Worm (Caenorhabditis elegans) whole organism, young adult: ENCODE measurements around the gene clec-227.

Experiments
- B0019.2 ChIP-seq: fragments of 200-800 bp; sonication (Bioruptor generic); conservative IDR thresholded peaks from 2 replicates; pipeline ENCODE4 v1.3.6; 2022; ENCODE audit warnings: missing genetic modification reagents, missing genetic modification characterization, missing compliant biosample characterization
- B0035.1 ChIP-seq: sonication (generic microtip); optimal IDR thresholded peaks from 2 replicates; lab custom pipeline; 2016; ENCODE audit warnings: missing genetic modification characterization, mild to moderate bottlenecking, missing compliant biosample characterization, missing genotype, missing genetic modification reagents
- B0261.1 ChIP-seq: sonication (generic microtip); optimal IDR thresholded peaks from 2 replicates; lab custom pipeline; 2016; ENCODE audit warnings: mild to moderate bottlenecking, missing genetic modification characterization, moderate library complexity, missing compliant biosample characterization
- B0336.3 ChIP-seq: fragments of 200-800 bp; sonication (Bioruptor generic); IDR thresholded peaks from 2 replicates; pipeline ENCODE4 v1.3.6; 2022; ENCODE audit warnings: missing genetic modification characterization, missing compliant biosample characterization
- D2030.7 ChIP-seq: fragments of 200-800 bp; sonication (Bioruptor generic); IDR thresholded peaks from 2 replicates; pipeline ENCODE4 v1.3.6; 2022; ENCODE audit warnings: missing genetic modification reagents, missing genetic modification characterization, missing compliant biosample characterization
- F33H1.4 ChIP-seq: fragments of 200-800 bp; sonication (Bioruptor generic); IDR thresholded peaks from 2 replicates; pipeline ENCODE4 v1.3.6; 2022; ENCODE audit warnings: missing genetic modification reagents, missing genetic modification characterization, missing compliant biosample characterization
- F49E8.2 ChIP-seq: sonication (generic microtip); optimal IDR thresholded peaks from 3 replicates; lab custom pipeline; 2017; ENCODE audit warnings: missing genetic modification characterization, mild to moderate bottlenecking, missing compliant biosample characterization, antibody characterized with exemption, moderate library complexity; ENCODE audit not compliant: insufficient read depth
- T07F8.4 ChIP-seq: sonication (generic microtip); optimal IDR thresholded peaks from 2 replicates; lab custom pipeline; 2016; ENCODE audit warnings: mild to moderate bottlenecking, missing genetic modification characterization, moderate library complexity, missing compliant biosample characterization
- Y53F4B.3 ChIP-seq: fragments of 200-800 bp; sonication (Bioruptor generic); IDR thresholded peaks from 2 replicates; pipeline ENCODE4 v1.3.6; 2022; ENCODE audit warnings: missing genetic modification reagents, missing genetic modification characterization, missing compliant biosample characterization
- Y95B8A.8 ChIP-seq: fragments of 200-800 bp; sonication (Bioruptor generic); IDR thresholded peaks from 2 replicates; pipeline ENCODE4 v1.3.6; 2022; ENCODE audit warnings: missing genetic modification reagents, missing genetic modification characterization, missing compliant biosample characterization
- athp-1 ChIP-seq: sonication (generic microtip); optimal IDR thresholded peaks from 2 replicates; lab custom pipeline; 2017; ENCODE audit warnings: mild to moderate bottlenecking, missing genetic modification characterization, missing compliant biosample characterization
- attf-6 ChIP-seq: fragments of 200-800 bp; sonication (Bioruptor generic); IDR thresholded peaks from 2 replicates; pipeline ENCODE4 v1.3.6; 2022; ENCODE audit warnings: missing genetic modification reagents, missing genetic modification characterization, missing compliant biosample characterization
- ccch-3 ChIP-seq: fragments of 200-800 bp; sonication (Bioruptor generic); optimal IDR thresholded peaks from 2 replicates; lab custom pipeline; 2018; ENCODE audit warnings: mild to moderate bottlenecking, missing genetic modification characterization, missing compliant biosample characterization
- cebp-1 ChIP-seq, 2 experiments: fragments of 200-800 bp in 1 of 2; sonication (Bioruptor generic) in 1 of 2; sonication (generic microtip) in 1 of 2; IDR thresholded peaks in 1 of 2; optimal IDR thresholded peaks in 1 of 2; 2 replicates each; pipeline versions ENCODE4 v1.3.6 to Lab custom; 2017 to 2022; ENCODE audit warnings: missing compliant biosample characterization in 2 of 2, missing genetic modification characterization in 2 of 2, mild to moderate bottlenecking in 1 of 2, missing genetic modification reagents in 1 of 2, moderate library complexity in 1 of 2
- chd-7 ChIP-seq: sonication (generic microtip); optimal IDR thresholded peaks from 2 replicates; lab custom pipeline; 2016; ENCODE audit warnings: mild to moderate bottlenecking, missing genetic modification characterization, moderate library complexity, missing compliant biosample characterization
- efl-1 ChIP-seq: fragments of 150-350 bp; optimal IDR thresholded peaks from 2 replicates; lab custom pipeline; 2014; ENCODE audit warnings: missing biosample characterization, missing genetic modification reagents, missing genetic modification characterization
- ets-4 ChIP-seq: fragments of 200-800 bp; sonication (Bioruptor generic); optimal IDR thresholded peaks from 2 replicates; lab custom pipeline; 2018; ENCODE audit warnings: mild to moderate bottlenecking, missing genetic modification characterization, missing compliant biosample characterization
- fkh-3 ChIP-seq: sonication (generic microtip); optimal IDR thresholded peaks from 2 replicates; lab custom pipeline; 2016; ENCODE audit warnings: mild to moderate bottlenecking, missing genetic modification characterization, missing compliant biosample characterization
- him-1 ChIP-seq: sonication (generic microtip); optimal IDR thresholded peaks from 2 replicates; lab custom pipeline; 2016; ENCODE audit warnings: missing genotype, missing genetic modification reagents, missing genetic modification characterization, missing compliant biosample characterization
- hrde-1 ChIP-seq: sonication (generic microtip); optimal IDR thresholded peaks from 2 replicates; lab custom pipeline; 2016; ENCODE audit warnings: missing genetic modification characterization, mild to moderate bottlenecking, missing compliant biosample characterization, moderate library complexity, missing genotype, missing genetic modification reagents, borderline replicate concordance
- hsf-1 ChIP-seq: fragments of 200-800 bp; sonication (Bioruptor generic); IDR thresholded peaks from 2 replicates; pipeline ENCODE4 v1.3.6; 2022; ENCODE audit warnings: missing genetic modification reagents, missing genetic modification characterization, missing compliant biosample characterization
- lin-40 ChIP-seq: sonication (generic microtip); optimal IDR thresholded peaks from 2 replicates; lab custom pipeline; 2016; ENCODE audit warnings: missing genetic modification characterization, mild to moderate bottlenecking, missing compliant biosample characterization, missing genotype, missing genetic modification reagents
- lin-54 ChIP-seq: fragments of 200-800 bp; sonication (Bioruptor generic); optimal IDR thresholded peaks from 2 replicates; lab custom pipeline; 2018; ENCODE audit warnings: mild to moderate bottlenecking, missing genetic modification characterization, missing compliant biosample characterization
- madf-6 ChIP-seq: fragments of 200-800 bp; sonication (Bioruptor generic); IDR thresholded peaks from 2 replicates; pipeline ENCODE4 v1.3.6; 2022; ENCODE audit warnings: missing genetic modification reagents, missing genetic modification characterization, missing compliant biosample characterization
- madf-8 ChIP-seq: fragments of 200-800 bp; sonication (Bioruptor generic); conservative IDR thresholded peaks from 2 replicates; pipeline ENCODE4 v1.3.6; 2022; ENCODE audit warnings: missing genetic modification reagents, missing genetic modification characterization, missing compliant biosample characterization
- mcd-1 ChIP-seq: fragments of 200-800 bp; sonication (Bioruptor generic); IDR thresholded peaks from 2 replicates; pipeline ENCODE4 v1.3.6; 2022; ENCODE audit warnings: missing genetic modification reagents, missing genetic modification characterization, missing compliant biosample characterization
- rec-8 ChIP-seq, 2 experiments: sonication (generic microtip); optimal IDR thresholded peaks; 2 replicates each; lab custom pipeline; 2016; ENCODE audit warnings: mild to moderate bottlenecking in 2 of 2, missing genetic modification characterization in 2 of 2, missing genetic modification reagents in 2 of 2, missing genotype in 2 of 2, missing biosample characterization in 1 of 2, missing compliant biosample characterization in 1 of 2, moderate library complexity in 1 of 2
- repo-1 ChIP-seq: sonication (generic microtip); optimal IDR thresholded peaks from 2 replicates; lab custom pipeline; 2017; ENCODE audit warnings: mild to moderate bottlenecking, missing genetic modification characterization, missing compliant biosample characterization
- rpc-1 ChIP-seq, 2 experiments: fragments of 150-350 bp in 1 of 2; sonication (generic microtip) in 1 of 2; optimal IDR thresholded peaks; 2 replicates each; lab custom pipeline; 2014 to 2018; ENCODE audit warnings: missing biosample characterization in 1 of 2, missing genetic modification characterization in 1 of 2, missing genetic modification reagents in 1 of 2, missing genotype in 1 of 2
- snpc-3.4 ChIP-seq: sonication (generic microtip); optimal IDR thresholded peaks from 2 replicates; lab custom pipeline; 2017; ENCODE audit warnings: missing genetic modification characterization, mild to moderate bottlenecking, missing compliant biosample characterization, antibody characterized with exemption, moderate library complexity, missing genotype, missing genetic modification reagents
- snpc-4 ChIP-seq, 5 experiments: fragments of 150-350 bp in 1 of 5; sonication (generic microtip) in 4 of 5; optimal IDR thresholded peaks; 2 replicates each; lab custom pipeline; 2014 to 2018; ENCODE audit warnings: missing genetic modification characterization in 5 of 5, missing biosample characterization in 3 of 5, antibody characterized with exemption in 2 of 5, mild to moderate bottlenecking in 2 of 5, missing compliant biosample characterization in 2 of 5, missing genotype in 2 of 5, moderate library complexity in 2 of 5, missing genetic modification reagents in 1 of 5
- tbp1 ChIP-seq: fragments of 200-800 bp; sonication (Bioruptor generic); optimal IDR thresholded peaks from 2 replicates; lab custom pipeline; 2018; ENCODE audit warnings: mild to moderate bottlenecking, missing genetic modification characterization, missing compliant biosample characterization
- tbx-9 ChIP-seq: sonication (generic microtip); optimal IDR thresholded peaks from 2 replicates; lab custom pipeline; 2016; ENCODE audit warnings: borderline replicate concordance, missing genetic modification characterization, inconsistent platforms, missing compliant biosample characterization
- tlf-1 ChIP-seq: fragments of 200-800 bp; sonication (Bioruptor generic); optimal IDR thresholded peaks from 2 replicates; lab custom pipeline; 2018; ENCODE audit warnings: mild to moderate bottlenecking, missing genetic modification characterization, missing compliant biosample characterization
- xnd-1 ChIP-seq: sonication (generic microtip); optimal IDR thresholded peaks from 2 replicates; lab custom pipeline; 2016; ENCODE audit warnings: missing genotype, missing genetic modification reagents, missing genetic modification characterization, missing compliant biosample characterization
- ztf-3 ChIP-seq: fragments of 200-800 bp; sonication (Bioruptor generic); optimal IDR thresholded peaks from 2 replicates; lab custom pipeline; 2018; ENCODE audit warnings: mild to moderate bottlenecking, missing genetic modification characterization, missing compliant biosample characterization

The clec-227 gene

DNA sequence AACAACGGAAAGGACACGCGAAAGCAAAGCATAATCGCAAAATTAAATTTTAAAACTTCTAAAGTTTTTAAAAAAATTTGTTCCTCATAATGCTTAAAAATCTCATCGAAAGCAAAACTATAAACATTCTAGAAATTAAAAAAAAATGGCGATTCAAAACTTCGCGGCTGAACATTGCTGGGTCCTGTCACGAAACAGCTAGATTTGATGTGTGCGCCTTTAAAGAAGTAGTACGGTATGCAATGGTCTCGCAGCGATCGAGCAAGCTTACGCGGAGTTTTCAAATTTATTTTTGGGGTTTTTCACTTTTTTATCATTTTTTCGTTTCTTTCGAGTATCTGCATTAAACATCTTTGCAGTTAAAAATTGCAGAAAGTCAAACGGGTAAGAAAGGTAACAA lies 15.3 kb upstream of the clec-227 start, which contains the start of gene coh-3 (continued):
- peak; percentile 95 for TF ChIP-seq snpc-3.4 (tag; lab: Kevin White, UChicago)
- peak; percentile 94 for TF ChIP-seq F49E8.2 (tag; lab: Kevin White, UChicago)
- peak; percentile 25 for TF ChIP-seq athp-1 (tag; lab: Kevin White, UChicago)
- peak; percentile 63 for TF ChIP-seq mcd-1
- peak; percentile 70 for TF ChIP-seq attf-6
- no peak for TF ChIP-seq ztf-3 (GFP tag; lab: Kevin White, UChicago)
- peak; percentile 96 for TF ChIP-seq madf-8 (GFP tag; lab: Robert Waterston, UW)
- no peak for TF ChIP-seq T07F8.4 (tag; lab: Kevin White, UChicago)
- TF ChIP-seq B0336.3 (GFP tag; lab: Robert Waterston, UW), result peak; percentile 53; the same call in 1 of the 2 replicates
- peak; percentile 95 for TF ChIP-seq D2030.7
- no peak for TF ChIP-seq fkh-3
- TF ChIP-seq hsf-1 (GFP tag; lab: Robert Waterston, UW), result peak; percentile 93

DNA sequence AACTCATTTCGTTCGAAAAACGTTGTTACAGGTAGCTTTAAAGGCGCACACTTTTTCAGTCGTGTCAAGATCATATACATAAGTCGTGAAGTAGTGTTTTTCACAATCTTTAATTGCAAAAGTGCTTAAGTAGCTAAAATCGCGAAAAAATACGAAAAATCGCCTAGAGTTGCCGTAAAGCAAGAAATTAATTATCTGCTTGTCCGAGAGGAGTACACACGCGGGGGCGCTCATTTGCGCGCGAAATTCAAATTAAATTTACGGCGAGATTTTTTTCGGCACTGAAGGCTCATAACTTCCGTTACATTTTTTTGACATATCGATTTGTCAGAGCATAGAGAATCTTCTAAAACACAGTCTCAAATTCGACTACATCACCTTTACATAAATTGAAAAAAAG lies 12.2 kb upstream of the clec-227 start:
- TF ChIP-seq Y95B8A.8, result no peak
- no peak for TF ChIP-seq tbx-9 (tag; lab: Kevin White, UChicago)
- peak; percentile 66 for TF ChIP-seq hrde-1
- no peak for TF ChIP-seq chd-7 (tag; lab: Kevin White, UChicago)
- TF ChIP-seq rec-8 (tag; optimal IDR thresholded peaks at IDR 0.05; lab: Kevin White, UChicago), result no peak
- TF ChIP-seq tbp1 (GFP tag; lab: Kevin White, UChicago), result no peak
- TF ChIP-seq athp-1 (tag; lab: Kevin White, UChicago), result no peak
- TF ChIP-seq attf-6, result no peak
- no peak for TF ChIP-seq B0019.2 (GFP tag; lab: Robert Waterston, UW)
- no peak for TF ChIP-seq snpc-4 (GFP tag; optimal IDR thresholded peaks at IDR 0.05; lab: Kevin White, UChicago)
- peak in 1 of 4 experiments; percentile 13 for TF ChIP-seq snpc-4 (tag; optimal IDR thresholded peaks at IDR 0.05; lab: Kevin White, UChicago)
- TF ChIP-seq rpc-1 (optimal IDR thresholded peaks at IDR 0.05; lab: Kevin White, UChicago), result no peak
- no peak for TF ChIP-seq rpc-1 (tag; optimal IDR thresholded peaks at IDR 0.05; lab: Kevin White, UChicago)
- TF ChIP-seq Y53F4B.3 (GFP tag; lab: Robert Waterston, UW), result no peak
- TF ChIP-seq cebp-1 (GFP tag; IDR thresholded peaks at IDR 0.05; lab: Robert Waterston, UW), result no peak
- TF ChIP-seq cebp-1 (tag; optimal IDR thresholded peaks at IDR 0.05; lab: Kevin White, UChicago), result no peak
- peak; percentile 9 for TF ChIP-seq lin-54 (GFP tag; lab: Kevin White, UChicago)
- TF ChIP-seq lin-40, result no peak
- no peak for TF ChIP-seq tlf-1 (GFP tag; lab: Kevin White, UChicago)
- 0 out of 2 replicates have a peak, but pooled peaks have one; percentile 28 for TF ChIP-seq madf-6
- 0 out of 2 replicates have a peak, but pooled peaks have one; percentile 11 for TF ChIP-seq F33H1.4 (GFP tag; lab: Robert Waterston, UW)
- TF ChIP-seq ccch-3 (GFP tag; lab: Kevin White, UChicago), result no peak
- no peak for TF ChIP-seq B0035.1 (tag; lab: Kevin White, UChicago)
- no peak for TF ChIP-seq repo-1 (tag; lab: Kevin White, UChicago)
- TF ChIP-seq ets-4 (GFP tag; lab: Kevin White, UChicago), result no peak
- TF ChIP-seq him-1, result peak; percentile 17
- TF ChIP-seq xnd-1 (tag; lab: Kevin White, UChicago), result peak; percentile 5
- TF ChIP-seq B0261.1 (tag; lab: Kevin White, UChicago), result no peak
- no peak for TF ChIP-seq efl-1
